Worm (Caenorhabditis elegans) whole organism, early embryonic: ENCODE data around the gene C36B7.5.

Experiments
- B0310.2 ChIP-seq: sonication (generic microtip); optimal IDR thresholded peaks from 2 replicates; lab custom pipeline; 2016; ENCODE audit warnings: mild to moderate bottlenecking, missing genetic modification characterization, missing compliant biosample characterization
- ama-1 ChIP-seq: fragments of 150-350 bp; optimal IDR thresholded peaks from 2 replicates; lab custom pipeline; 2014
- ceh-36 ChIP-seq: sonication (generic microtip); optimal IDR thresholded peaks from 2 replicates; lab custom pipeline; 2016; ENCODE audit warnings: missing genetic modification characterization, inconsistent platforms, missing compliant biosample characterization
- ets-7 ChIP-seq: sonication (generic microtip); optimal IDR thresholded peaks from 2 replicates; lab custom pipeline; 2016; ENCODE audit warnings: missing genotype, missing genetic modification characterization, missing compliant biosample characterization
- flt-1 ChIP-seq: fragments of 200-800 bp; sonication (Bioruptor generic); IDR thresholded peaks from 2 replicates; pipeline ENCODE4 v1.3.6; 2022; ENCODE audit warnings: missing genetic modification characterization, missing compliant biosample characterization
- hmbx-1 ChIP-seq: sonication (generic microtip); optimal IDR thresholded peaks from 2 replicates; lab custom pipeline; 2016; ENCODE audit warnings: mild to moderate bottlenecking, missing genetic modification characterization, missing compliant biosample characterization
- hmg-4 ChIP-seq: fragments of 200-800 bp; sonication (Bioruptor generic); optimal IDR thresholded peaks from 2 replicates; lab custom pipeline; 2018; ENCODE audit warnings: mild to moderate bottlenecking, missing genetic modification characterization, missing compliant biosample characterization
- pes-1 ChIP-seq: fragments of 200-800 bp; sonication (Bioruptor generic); IDR thresholded peaks from 2 replicates; pipeline ENCODE4 v1.3.6; 2022; ENCODE audit warnings: missing genetic modification reagents, missing genetic modification characterization, missing compliant biosample characterization
- scrt-1 ChIP-seq: fragments of 200-800 bp; sonication (Bioruptor generic); IDR thresholded peaks from 2 replicates; pipeline ENCODE4 v1.3.6; 2022; ENCODE audit warnings: missing genetic modification characterization, missing compliant biosample characterization
- sea-1 ChIP-seq: fragments of 200-800 bp; sonication (Bioruptor generic); conservative IDR thresholded peaks from 2 replicates; pipeline ENCODE4 v1.3.6; 2022; ENCODE audit warnings: missing genetic modification characterization, missing compliant biosample characterization
- tbx-11 ChIP-seq: fragments of 200-800 bp; sonication (Bioruptor generic); IDR thresholded peaks from 2 replicates; pipeline ENCODE4 v1.3.6; 2022; ENCODE audit warnings: missing genetic modification characterization, missing compliant biosample characterization
- tra-4 ChIP-seq: sonication (generic microtip); optimal IDR thresholded peaks from 2 replicates; lab custom pipeline; 2017; ENCODE audit warnings: missing genetic modification characterization, missing compliant biosample characterization

- TF ChIP-seq ama-1 (lab: Kevin White, UChicago) (no peak), sea-1 (GFP tag; lab: Robert Waterston, UW) (no peak), hmg-4 (GFP tag; lab: Kevin White, UChicago) (no peak), flt-1 (GFP tag; lab: Robert Waterston, UW) (no peak), ceh-36 (tag; lab: Kevin White, UChicago) (no peak), pes-1 (GFP tag; lab: Robert Waterston, UW) (no peak), tra-4 (no peak), scrt-1 (no peak), B0310.2 (tag; lab: Kevin White, UChicago) (no peak), ets-7 (tag; lab: Kevin White, UChicago) (no peak), tbx-11 (GFP tag; lab: Robert Waterston, UW) (no peak), hmbx-1 (tag; lab: Kevin White, UChicago) (no peak)
Measured at ce11 chrX:7124044-7124443, 27.8 kb upstream of the C36B7.5 start.
